Fruit fly (Drosophila melanogaster) whole organism, embryonic: Measurements from ENCODE around the gene CG43221.

Experiments used
- B-H2 ChIP-seq: fragments of 200-800 bp; sonication (Bioruptor generic); optimal IDR thresholded peaks from 2 replicates; lab custom pipeline; 2018; ENCODE audit warnings: missing biosample characterization, mild to moderate bottlenecking, missing genetic modification characterization
- BtbVII ChIP-seq: fragments of 200-800 bp; sonication (Bioruptor generic); optimal IDR thresholded peaks from 3 replicates; lab custom pipeline; 2017; ENCODE audit warnings: missing biosample characterization, mild to moderate bottlenecking, missing genetic modification characterization
- CG10979 ChIP-seq: fragments of 200-800 bp; sonication (Bioruptor generic); optimal IDR thresholded peaks from 2 replicates; lab custom pipeline; 2018; ENCODE audit warnings: missing biosample characterization, mild to moderate bottlenecking, missing genetic modification characterization, moderate library complexity
- CG12155 ChIP-seq: fragments of 200-800 bp; sonication (Bioruptor generic); optimal IDR thresholded peaks from 3 replicates; lab custom pipeline; 2016; ENCODE audit warnings: missing biosample characterization, missing genetic modification characterization
- CG12942 ChIP-seq: fragments of 200-800 bp; sonication (Bioruptor generic); optimal IDR thresholded peaks from 3 replicates; lab custom pipeline; 2016; ENCODE audit warnings: missing biosample characterization, missing genetic modification characterization
- CG13287 ChIP-seq: fragments of 200-800 bp; sonication (Bioruptor generic); IDR thresholded peaks from 2 replicates; pipeline ENCODE4 v1.3.6; 2022; ENCODE audit warnings: missing biosample characterization, missing genetic modification characterization; ENCODE audit not compliant: partially characterized antibody
- CG13424 ChIP-seq: fragments of 200-800 bp; sonication (Bioruptor generic); optimal IDR thresholded peaks from 2 replicates; lab custom pipeline; 2019; ENCODE audit warnings: missing biosample characterization, mild to moderate bottlenecking, missing genetic modification characterization, moderate library complexity
- CG13894 ChIP-seq: fragments of 200-800 bp; sonication (Bioruptor generic); optimal IDR thresholded peaks from 3 replicates; lab custom pipeline; 2018; ENCODE audit warnings: missing biosample characterization, mild to moderate bottlenecking, missing genetic modification characterization, moderate library complexity
- CG16779 ChIP-seq: fragments of 200-800 bp; sonication (Bioruptor generic); IDR thresholded peaks from 2 replicates; pipeline ENCODE4 v1.3.6; 2022; ENCODE audit warnings: missing biosample characterization, missing genetic modification characterization
- CG17361 ChIP-seq: fragments of 200-800 bp; sonication (Bioruptor generic); IDR thresholded peaks from 3 replicates; pipeline ENCODE4 v1.3.6; 2022; ENCODE audit warnings: missing biosample characterization, missing genetic modification characterization
- CG18011 ChIP-seq: fragments of 200-800 bp; sonication (Bioruptor generic); optimal IDR thresholded peaks from 2 replicates; lab custom pipeline; 2017; ENCODE audit warnings: missing biosample characterization, missing genetic modification characterization, mild to moderate bottlenecking, moderate library complexity, missing genotype
- CG31224 ChIP-seq: fragments of 200-800 bp; sonication (Bioruptor generic); IDR thresholded peaks from 2 replicates; pipeline ENCODE4 v1.3.6; 2022; ENCODE audit warnings: missing biosample characterization, missing genetic modification characterization
- CG34224 ChIP-seq: fragments of 200-800 bp; sonication (Bioruptor generic); IDR thresholded peaks from 3 replicates; pipeline ENCODE4 v1.3.6; 2022; ENCODE audit warnings: missing biosample characterization, missing genetic modification characterization; ENCODE audit not compliant: partially characterized antibody
- CG3995 ChIP-seq: fragments of 200-800 bp; sonication (Bioruptor generic); optimal IDR thresholded peaks from 3 replicates; lab custom pipeline; 2016; ENCODE audit warnings: missing biosample characterization, missing genetic modification characterization
- CG4404 ChIP-seq: fragments of 200-800 bp; sonication (Bioruptor generic); IDR thresholded peaks from 2 replicates; pipeline ENCODE4 v1.3.6; 2022; ENCODE audit warnings: missing biosample characterization, missing genetic modification characterization
- CG4424 ChIP-seq: fragments of 200-800 bp; sonication (Bioruptor generic); optimal IDR thresholded peaks from 3 replicates; lab custom pipeline; 2016; ENCODE audit warnings: missing biosample characterization, missing genetic modification characterization
- CG4617 ChIP-seq: fragments of 200-800 bp; sonication (Bioruptor generic); optimal IDR thresholded peaks from 3 replicates; lab custom pipeline; 2016; ENCODE audit warnings: missing biosample characterization, missing genetic modification characterization, borderline replicate concordance
- CG6175 ChIP-seq: fragments of 200-800 bp; sonication (Bioruptor generic); IDR thresholded peaks from 3 replicates; pipeline ENCODE4 v1.3.6; 2022; ENCODE audit warnings: missing biosample characterization, missing genetic modification characterization
- CG6689 ChIP-seq: fragments of 200-800 bp; sonication (Bioruptor generic); IDR thresholded peaks from 2 replicates; pipeline ENCODE4 v1.3.6; 2022; ENCODE audit warnings: missing biosample characterization, missing genetic modification characterization
- CG9932 ChIP-seq: fragments of 200-800 bp; sonication (Bioruptor generic); IDR thresholded peaks from 2 replicates; pipeline ENCODE4 v1.3.6; 2022; ENCODE audit warnings: missing biosample characterization, missing genetic modification characterization
- D19A ChIP-seq: fragments of 200-800 bp; optimal IDR thresholded peaks from 3 replicates; lab custom pipeline; 2019; ENCODE audit warnings: missing biosample characterization, mild to moderate bottlenecking, missing genetic modification characterization, moderate library complexity
- Ets97D ChIP-seq: fragments of 200-800 bp; sonication (Bioruptor generic); optimal IDR thresholded peaks from 3 replicates; lab custom pipeline; 2016; ENCODE audit warnings: missing biosample characterization, missing genetic modification characterization
- HLH3B ChIP-seq: fragments of 200-800 bp; sonication (Bioruptor generic); IDR thresholded peaks from 2 replicates; pipeline ENCODE4 v1.3.6; 2022; ENCODE audit warnings: missing biosample characterization, missing genetic modification characterization
- HLH54F ChIP-seq: fragments of 200-800 bp; sonication (Bioruptor generic); optimal IDR thresholded peaks from 3 replicates; lab custom pipeline; 2016; ENCODE audit warnings: missing biosample characterization, missing genetic modification characterization
- Lpt ChIP-seq: fragments of >200 bp; optimal IDR thresholded peaks from 2 replicates; lab custom pipeline; 2018; ENCODE audit warnings: missing biosample characterization, missing genetic modification characterization
- MTF-1 ChIP-seq: fragments of 200-800 bp; sonication (Bioruptor generic); optimal IDR thresholded peaks from 2 replicates; lab custom pipeline; 2018; ENCODE audit warnings: missing biosample characterization, mild to moderate bottlenecking, missing genetic modification characterization, borderline replicate concordance
- Myb ChIP-seq: fragments of 200-800 bp; sonication (Bioruptor generic); optimal IDR thresholded peaks from 2 replicates; lab custom pipeline; 2016; ENCODE audit warnings: missing biosample characterization, missing genetic modification characterization
- Nf-YC ChIP-seq: fragments of 200-800 bp; optimal IDR thresholded peaks from 3 replicates; lab custom pipeline; 2019; ENCODE audit warnings: missing biosample characterization, mild to moderate bottlenecking, missing genetic modification characterization, moderate library complexity
- Poxn ChIP-seq: fragments of 200-800 bp; sonication (Bioruptor generic); IDR thresholded peaks from 2 replicates; pipeline ENCODE4 v1.3.6; 2022; ENCODE audit warnings: missing biosample characterization, missing genetic modification characterization
- Ravus ChIP-seq: fragments of 200-800 bp; sonication (Bioruptor generic); IDR thresholded peaks from 2 replicates; pipeline ENCODE4 v1.3.6; 2022; ENCODE audit warnings: missing biosample characterization, missing genetic modification characterization
- Sry-β ChIP-seq: fragments of 200-800 bp; sonication (Bioruptor generic); optimal IDR thresholded peaks from 2 replicates; lab custom pipeline; 2018; ENCODE audit warnings: missing biosample characterization, mild to moderate bottlenecking, missing genetic modification characterization, moderate library complexity
- Sry-δ ChIP-seq: fragments of 200-800 bp; sonication (Bioruptor generic); optimal IDR thresholded peaks from 2 replicates; lab custom pipeline; 2016; ENCODE audit warnings: missing biosample characterization, missing genetic modification characterization
- TFAM ChIP-seq: fragments of 200-800 bp; sonication (Bioruptor generic); optimal IDR thresholded peaks from 2 replicates; lab custom pipeline; 2017; ENCODE audit warnings: missing biosample characterization, missing genetic modification characterization, inconsistent platforms
- Tbp ChIP-seq: fragments of >200 bp; optimal IDR thresholded peaks from 2 replicates; lab custom pipeline; 2018; ENCODE audit warnings: missing biosample characterization, missing genetic modification characterization
- Xbp1 ChIP-seq: fragments of 200-800 bp; sonication (Bioruptor generic); optimal IDR thresholded peaks from 3 replicates; lab custom pipeline; 2016; ENCODE audit warnings: missing biosample characterization, mild to moderate bottlenecking, missing genetic modification characterization
- bigmax ChIP-seq: fragments of 200-800 bp; sonication (Bioruptor generic); optimal IDR thresholded peaks from 2 replicates; lab custom pipeline; 2018; ENCODE audit warnings: missing biosample characterization, mild to moderate bottlenecking, missing genetic modification characterization
- caup ChIP-seq: fragments of 200-800 bp; sonication (Bioruptor generic); optimal IDR thresholded peaks from 3 replicates; lab custom pipeline; 2017; ENCODE audit warnings: missing biosample characterization, mild to moderate bottlenecking, missing genetic modification characterization, moderate library complexity; ENCODE audit not compliant: severe bottlenecking
- fd102C ChIP-seq: fragments of 200-800 bp; sonication (Bioruptor generic); optimal IDR thresholded peaks from 2 replicates; lab custom pipeline; 2018; ENCODE audit warnings: missing biosample characterization, mild to moderate bottlenecking, missing genetic modification characterization, moderate library complexity
- nerfin-2 ChIP-seq: fragments of 200-800 bp; sonication (Bioruptor generic); IDR thresholded peaks from 2 replicates; pipeline ENCODE4 v1.3.6; 2022; ENCODE audit warnings: missing biosample characterization, missing genetic modification characterization; ENCODE audit not compliant: partially characterized antibody
- p53 ChIP-seq: fragments of 200-800 bp; sonication (Bioruptor generic); optimal IDR thresholded peaks from 2 replicates; lab custom pipeline; 2016; ENCODE audit warnings: missing biosample characterization, missing genetic modification characterization
- pan ChIP-seq, 4 experiments: fragments of >200 bp in 3 of 4; fragments of 200-800 bp in 1 of 4; sonication (Bioruptor generic) in 1 of 4; optimal IDR thresholded peaks in 3 of 4; IDR thresholded peaks in 1 of 4; 2 replicates each; pipeline versions ENCODE4 v1.3.6 to Lab custom; 2017 to 2022; ENCODE audit warnings: missing biosample characterization in 2 of 4, missing genetic modification characterization in 2 of 4, mixed read lengths in 1 of 4
- pnt ChIP-seq: fragments of 200-800 bp; sonication (Bioruptor generic); optimal IDR thresholded peaks from 3 replicates; lab custom pipeline; 2016; ENCODE audit warnings: missing biosample characterization, missing genetic modification characterization
- ranshi ChIP-seq: fragments of 200-800 bp; sonication (Bioruptor generic); IDR thresholded peaks from 2 replicates; pipeline ENCODE4 v1.3.6; 2022; ENCODE audit warnings: missing biosample characterization, missing genetic modification characterization
- sc ChIP-seq, 3 experiments: fragments of >200 bp in 2 of 3; fragments of 200-800 bp in 1 of 3; sonication (Bioruptor generic) in 1 of 3; optimal IDR thresholded peaks; 2 replicates in 2 of 3; 3 replicates in 1 of 3; lab custom pipeline; 2017; ENCODE audit warnings: mild to moderate bottlenecking in 1 of 3, missing biosample characterization in 1 of 3, missing genetic modification characterization in 1 of 3, missing genetic modification reagents in 1 of 3
- sisA ChIP-seq: fragments of 200-800 bp; sonication (Bioruptor generic); IDR thresholded peaks from 2 replicates; pipeline ENCODE4 v1.3.6; 2022; ENCODE audit warnings: missing biosample characterization, missing genetic modification characterization
- sr ChIP-seq: fragments of 200-800 bp; sonication (Bioruptor generic); IDR thresholded peaks from 3 replicates; pipeline ENCODE4 v1.3.6; 2022; ENCODE audit warnings: missing biosample characterization, missing genetic modification characterization
- ssp ChIP-seq: fragments of 200-800 bp; sonication (Bioruptor generic); IDR thresholded peaks from 2 replicates; pipeline ENCODE4 v1.3.6; 2022; ENCODE audit warnings: missing biosample characterization, missing genetic modification characterization
- wek ChIP-seq: fragments of 200-800 bp; sonication (Bioruptor generic); optimal IDR thresholded peaks from 3 replicates; lab custom pipeline; 2018; ENCODE audit warnings: missing biosample characterization, mild to moderate bottlenecking, missing genetic modification characterization, moderate library complexity
- z ChIP-seq: fragments of 200-800 bp; sonication (Bioruptor generic); IDR thresholded peaks from 3 replicates; pipeline ENCODE4 v1.3.6; 2022; ENCODE audit warnings: missing biosample characterization, missing genetic modification characterization
- zen ChIP-seq: fragments of 200-800 bp; sonication (Bioruptor generic); optimal IDR thresholded peaks from 3 replicates; lab custom pipeline; 2018; ENCODE audit warnings: missing biosample characterization, mild to moderate bottlenecking, missing genetic modification characterization, moderate library complexity
- zfh1 ChIP-seq: fragments of 200-800 bp; sonication (Bioruptor generic); IDR thresholded peaks from 3 replicates; pipeline ENCODE4 v1.3.6; 2022; ENCODE audit warnings: missing biosample characterization, missing genetic modification characterization

CG43221 gene

DNA sequence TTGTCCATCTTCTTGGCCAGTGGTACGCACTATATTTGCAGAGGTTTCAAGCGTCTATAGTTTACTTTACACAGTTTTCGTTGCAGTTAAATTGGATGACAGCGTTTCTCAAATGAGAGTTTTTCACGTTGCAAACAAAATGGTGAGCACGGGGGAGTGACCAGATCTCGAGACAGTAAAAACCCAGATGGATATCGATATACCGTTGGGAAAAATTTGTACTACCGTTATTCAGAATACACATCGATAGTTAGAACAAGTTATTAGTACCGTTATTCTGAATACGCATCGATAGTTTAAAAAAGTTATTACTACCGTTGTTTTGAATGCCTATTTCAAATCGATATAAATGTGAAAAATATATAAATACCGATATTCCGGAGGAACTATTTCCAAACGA is 7.8 kb upstream of the CG43221 start, which contains the start of gene cass (continued):
- no peak for TF ChIP-seq HLH54F (GFP tag; lab: Kevin White, UChicago)
- TF ChIP-seq Lpt (GFP tag; lab: Kevin White, UChicago), result no peak
- TF ChIP-seq Ets97D (GFP tag; lab: Kevin White, UChicago), result peak; percentile 59
- TF ChIP-seq sc (optimal IDR thresholded peaks at IDR 0.05; lab: Kevin White, UChicago), result no peak
- TF ChIP-seq sc (GFP tag; optimal IDR thresholded peaks at IDR 0.05; lab: Kevin White, UChicago), result no peak
- no peak for TF ChIP-seq MTF-1
- TF ChIP-seq CG10979, result no peak
- TF ChIP-seq HLH3B (GFP tag; lab: Robert Waterston, UW), result no peak
- peak; percentile 92 for TF ChIP-seq CG34224
- TF ChIP-seq Myb, result peak; percentile 88
- TF ChIP-seq bigmax, result no peak
- no peak for TF ChIP-seq pan (optimal IDR thresholded peaks at IDR 0.05; lab: Kevin White, UChicago)
- no peak for TF ChIP-seq pan (GFP tag; optimal IDR thresholded peaks at IDR 0.05 in 1 of 2, IDR thresholded peaks at IDR 0.05 in 1 of 2)
- no peak for TF ChIP-seq B-H2 (GFP tag; lab: Kevin White, UChicago)
- TF ChIP-seq sr (GFP tag; lab: Robert Waterston, UW), result no peak
- no peak for TF ChIP-seq CG16779 (GFP tag; lab: Robert Waterston, UW)
- no peak for TF ChIP-seq CG18011 (GFP tag; lab: Kevin White, UChicago)
- TF ChIP-seq wek (GFP tag; lab: Kevin White, UChicago), result no peak
- peak; percentile 13 for TF ChIP-seq CG13894
- TF ChIP-seq ranshi (GFP tag; lab: Robert Waterston, UW), result no peak
- TF ChIP-seq ssp (GFP tag; lab: Robert Waterston, UW), result no peak
- no peak for TF ChIP-seq fd102C (GFP tag; lab: Kevin White, UChicago)
- TF ChIP-seq pnt (GFP tag; lab: Kevin White, UChicago), result no peak
- peak; percentile 65; the same call in 1 of the 2 replicates for TF ChIP-seq nerfin-2 (GFP tag; lab: Robert Waterston, UW)
- no peak for TF ChIP-seq Tbp
- TF ChIP-seq zfh1, result no peak
- TF ChIP-seq CG12155 (GFP tag; lab: Kevin White, UChicago), result no peak
- TF ChIP-seq CG12942 (GFP tag; lab: Kevin White, UChicago), result no peak
- TF ChIP-seq CG6175 (GFP tag; lab: Robert Waterston, UW), result no peak
- TF ChIP-seq CG31224 (GFP tag; lab: Robert Waterston, UW), result no peak
- no peak for TF ChIP-seq caup (GFP tag; lab: Kevin White, UChicago)
- TF ChIP-seq Xbp1 (GFP tag; lab: Kevin White, UChicago), result no peak
- no peak for TF ChIP-seq CG4404 (GFP tag; lab: Robert Waterston, UW)
- TF ChIP-seq Sry-β (GFP tag; lab: Kevin White, UChicago), result no peak
- no peak for TF ChIP-seq BtbVII (GFP tag; lab: Kevin White, UChicago)
- no peak for TF ChIP-seq CG6689
- TF ChIP-seq CG4424 (GFP tag; lab: Kevin White, UChicago), result no peak
- TF ChIP-seq Nf-YC, result no peak
- TF ChIP-seq CG3995 (GFP tag; lab: Kevin White, UChicago), result peak; percentile 88
- TF ChIP-seq CG17361 (GFP tag; lab: Robert Waterston, UW), result 0 out of 3 replicates have a peak, but pooled peaks have one; percentile 18
- no peak for TF ChIP-seq TFAM (GFP tag; lab: Kevin White, UChicago)
- peak; percentile 93 for TF ChIP-seq CG13287 (GFP tag; lab: Robert Waterston, UW)
- peak; percentile 86 for TF ChIP-seq Sry-δ (GFP tag; lab: Kevin White, UChicago)
- TF ChIP-seq Poxn (GFP tag; lab: Robert Waterston, UW), result no peak
- no peak for TF ChIP-seq Ravus
- no peak for TF ChIP-seq z (GFP tag; lab: Robert Waterston, UW)
- no peak for TF ChIP-seq CG13424 (tag; lab: Kevin White, UChicago)
- no peak for TF ChIP-seq p53 (GFP tag; lab: Kevin White, UChicago)
- TF ChIP-seq D19A, result no peak
- TF ChIP-seq CG9932 (GFP tag; lab: Robert Waterston, UW), result no peak; the same call in 1 of the 2 replicates
- TF ChIP-seq CG4617 (GFP tag; lab: Kevin White, UChicago), result peak; percentile 69
- no peak for TF ChIP-seq sisA (GFP tag; lab: Robert Waterston, UW)
- TF ChIP-seq zen (tag; lab: Kevin White, UChicago), result peak; percentile 52
